Worm (Caenorhabditis elegans) whole organism, L1 larva: ENCODE measurements around the gene nkat-1.

ENCODE experiments used
- ama-1 ChIP-seq: fragments of 150-350 bp; optimal IDR thresholded peaks from 2 replicates; lab custom pipeline; 2014
- ceh-82 ChIP-seq, 3 experiments: fragments of 150-350 bp in 1 of 3; sonication (generic microtip) in 2 of 3; optimal IDR thresholded peaks; 2 replicates each; lab custom pipeline; 2014 to 2017; ENCODE audit warnings: missing biosample characterization in 3 of 3, missing genetic modification characterization in 3 of 3
- elt-3 ChIP-seq, 6 experiments: fragments of 150-350 bp in 1 of 6; sonication (generic microtip); optimal IDR thresholded peaks; 2 replicates each; lab custom pipeline; 2017 to 2018; ENCODE audit warnings: missing biosample characterization in 6 of 6, missing genetic modification characterization in 6 of 6, inconsistent platforms in 1 of 6
- ets-5 ChIP-seq: fragments of 200-800 bp; sonication (Bioruptor generic); IDR thresholded peaks from 2 replicates; pipeline ENCODE4 v1.3.6; 2022; ENCODE audit warnings: missing genetic modification characterization, missing compliant biosample characterization
- fkh-10 ChIP-seq: sonication (generic microtip); optimal IDR thresholded peaks from 2 replicates; lab custom pipeline; 2017; ENCODE audit warnings: missing biosample characterization, missing genetic modification reagents, missing genetic modification characterization
- mef-2 ChIP-seq: fragments of 150-350 bp; optimal IDR thresholded peaks from 2 replicates; lab custom pipeline; 2014; ENCODE audit warnings: missing biosample characterization, missing genetic modification characterization
- nhr-19 ChIP-seq: fragments of 200-800 bp; sonication (Bioruptor generic); conservative IDR thresholded peaks from 2 replicates; pipeline ENCODE4 v1.3.6; 2022; ENCODE audit warnings: missing genetic modification characterization, missing compliant biosample characterization
- nhr-237 ChIP-seq: fragments of 150-350 bp; optimal IDR thresholded peaks from 2 replicates; lab custom pipeline; 2014; ENCODE audit warnings: missing biosample characterization, missing genetic modification characterization
- nhr-77 ChIP-seq: fragments of 150-350 bp; optimal IDR thresholded peaks from 2 replicates; lab custom pipeline; 2014; ENCODE audit warnings: missing biosample characterization, missing genetic modification characterization
- unc-62 ChIP-seq: fragments of 150-350 bp; optimal IDR thresholded peaks from 2 replicates; lab custom pipeline; 2014; ENCODE audit warnings: missing biosample characterization, missing genetic modification reagents, missing genetic modification characterization
- zip-4 ChIP-seq: fragments of 200-800 bp; sonication (Bioruptor generic); optimal IDR thresholded peaks from 2 replicates; lab custom pipeline; 2018; ENCODE audit warnings: mild to moderate bottlenecking, missing genetic modification characterization, moderate library complexity, missing compliant biosample characterization

- TF ChIP-seq nhr-237 (tag; lab: Kevin White, UChicago), result no peak
- no peak for TF ChIP-seq nhr-19 (GFP tag; lab: Robert Waterston, UW)
- no peak for TF ChIP-seq ets-5 (GFP tag; lab: Robert Waterston, UW)
- no peak for TF ChIP-seq unc-62 (GFP tag; lab: Kevin White, UChicago)
- TF ChIP-seq ceh-82 (tag; optimal IDR thresholded peaks at IDR 0.05; lab: Kevin White, UChicago), result no peak
- TF ChIP-seq nhr-77, result no peak
- no peak for TF ChIP-seq mef-2
- TF ChIP-seq elt-3 (tag; optimal IDR thresholded peaks at IDR 0.05; lab: Kevin White, UChicago), result no peak
- TF ChIP-seq zip-4 (GFP tag; lab: Kevin White, UChicago), result no peak
- TF ChIP-seq ama-1 (lab: Kevin White, UChicago), result no peak
- no peak for TF ChIP-seq fkh-10
Measured at ce11 chrX:14180151-14180550, 40.2 kb upstream of the nkat-1 start, which contains the start of gene C37E2.3.
